Fruit fly (Drosophila melanogaster): Measurements from ENCODE around the gene CG8191.

dm6 chrX:15701047-15701446 lies 30.9 kb upstream of the CG8191 start, which contains the start of gene CG9240:
- TF ChIP-seq pan (optimal IDR thresholded peaks at IDR 0.05): no peak
- no peak for TF ChIP-seq usp (GFP tag; optimal IDR thresholded peaks at IDR 0.05)
- no peak for TF ChIP-seq EcR (GFP tag; optimal IDR thresholded peaks at IDR 0.05)
- TF ChIP-seq Dll (optimal IDR thresholded peaks at IDR 0.05): no peak
- no peak for TF ChIP-seq psq (optimal IDR thresholded peaks at IDR 0.05)
- no peak for TF ChIP-seq CG8478 (optimal IDR thresholded peaks at IDR 0.05)

Data from whole organism.